Fruit fly (Drosophila melanogaster) whole organism: Measurements from ENCODE around the gene CG9743.

Source experiments
- EcR ChIP-seq, 2 experiments: fragments of >200 bp; optimal IDR thresholded peaks; 2 replicates each; lab custom pipeline; 2017; ENCODE audit warnings: missing biosample characterization in 2 of 2, missing genetic modification characterization in 2 of 2, missing genetic modification reagents in 2 of 2
- psq ChIP-seq: fragments of >200 bp; optimal IDR thresholded peaks from 2 replicates; lab custom pipeline; 2017

DNA sequence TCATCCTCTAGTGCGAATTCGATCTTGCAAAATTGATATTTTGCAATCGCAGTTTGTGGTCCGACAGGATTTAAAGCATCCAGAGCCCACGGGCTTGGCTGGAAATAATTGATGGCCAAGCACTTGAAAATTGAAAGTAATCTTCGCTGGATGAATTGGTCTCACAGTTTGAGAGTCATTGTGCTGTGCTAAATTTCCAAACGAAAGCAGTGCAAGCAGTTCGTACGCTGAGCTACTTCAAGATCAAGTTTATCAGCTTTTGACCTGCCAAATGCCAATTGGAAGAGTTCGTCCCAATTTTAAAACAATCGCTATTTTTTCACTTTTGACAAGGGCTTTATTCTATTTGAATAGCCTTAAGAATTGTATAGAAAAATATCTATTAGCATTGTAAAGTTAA lies 48.9 kb downstream of the CG9743 start:
- TF ChIP-seq psq (lab: Kevin White, UChicago) (no peak), EcR (GFP tag; optimal IDR thresholded peaks at IDR 0.05; lab: Kevin White, UChicago) (no peak)
